Worm (Caenorhabditis elegans): ENCODE data around the gene ints-11.
A peak's percentile ranks its signal among the peaks of the same experiment; 100 is the strongest.

The ints-11 gene

DNA sequence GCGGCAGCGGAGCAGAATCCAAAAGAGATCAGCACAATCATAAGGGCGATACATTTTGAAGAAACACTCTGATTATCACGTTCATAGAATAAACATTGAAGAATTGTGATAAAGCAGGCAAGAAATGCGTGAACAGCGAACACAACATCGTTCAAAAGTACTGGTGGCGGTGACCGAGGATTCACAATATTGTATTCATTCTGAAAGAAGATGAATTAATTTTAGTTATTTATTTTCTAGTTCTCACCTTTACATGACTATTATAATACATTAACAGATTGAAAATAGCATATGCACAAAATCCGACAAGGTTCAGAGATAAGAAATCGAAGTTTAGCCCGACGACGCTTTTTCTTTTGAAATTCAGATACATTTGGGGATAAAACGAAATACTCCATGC is 7.3 kb downstream of the ints-11 start:
- no peak for TF ChIP-seq unc-86 (tag; optimal IDR thresholded peaks at IDR 0.05)
- TF ChIP-seq fkh-8 (tag; optimal IDR thresholded peaks at IDR 0.05) = no peak
- TF ChIP-seq pqm-1 (tag; optimal IDR thresholded peaks at IDR 0.05) = no peak
- TF ChIP-seq mep-1 (tag; optimal IDR thresholded peaks at IDR 0.05) = no peak
- TF ChIP-seq egl-27 (tag; optimal IDR thresholded peaks at IDR 0.05) = no peak
- TF ChIP-seq isw-1 (GFP tag; IDR thresholded peaks at IDR 0.05) = no peak
- no peak for TF ChIP-seq lin-35 (GFP tag; optimal IDR thresholded peaks at IDR 0.05)
- TF ChIP-seq fkh-10 (GFP tag; optimal IDR thresholded peaks at IDR 0.05) = no peak
- no peak for TF ChIP-seq grh-1 (GFP tag; IDR thresholded peaks at IDR 0.05)
- no peak for TF ChIP-seq lir-3 (tag; optimal IDR thresholded peaks at IDR 0.05; ENCODE audit: poor library complexity)
- TF ChIP-seq lin-39 (tag; optimal IDR thresholded peaks at IDR 0.05) = no peak
- no peak for TF ChIP-seq snu-23 (GFP tag; optimal IDR thresholded peaks at IDR 0.05)
- no peak for TF ChIP-seq ama-1 (optimal IDR thresholded peaks at IDR 0.05)
- no peak for TF ChIP-seq nhr-237 (tag; optimal IDR thresholded peaks at IDR 0.05)
- no peak for TF ChIP-seq ceh-63 (GFP tag; optimal IDR thresholded peaks at IDR 0.05)
- no peak for TF ChIP-seq Y116A8C.19 (tag; optimal IDR thresholded peaks at IDR 0.05; ENCODE audit: borderline replicate concordance)
- no peak for TF ChIP-seq efl-3 (GFP tag; optimal IDR thresholded peaks at IDR 0.05)
- TF ChIP-seq dpl-1 (GFP tag; optimal IDR thresholded peaks at IDR 0.05) = no peak

DNA sequence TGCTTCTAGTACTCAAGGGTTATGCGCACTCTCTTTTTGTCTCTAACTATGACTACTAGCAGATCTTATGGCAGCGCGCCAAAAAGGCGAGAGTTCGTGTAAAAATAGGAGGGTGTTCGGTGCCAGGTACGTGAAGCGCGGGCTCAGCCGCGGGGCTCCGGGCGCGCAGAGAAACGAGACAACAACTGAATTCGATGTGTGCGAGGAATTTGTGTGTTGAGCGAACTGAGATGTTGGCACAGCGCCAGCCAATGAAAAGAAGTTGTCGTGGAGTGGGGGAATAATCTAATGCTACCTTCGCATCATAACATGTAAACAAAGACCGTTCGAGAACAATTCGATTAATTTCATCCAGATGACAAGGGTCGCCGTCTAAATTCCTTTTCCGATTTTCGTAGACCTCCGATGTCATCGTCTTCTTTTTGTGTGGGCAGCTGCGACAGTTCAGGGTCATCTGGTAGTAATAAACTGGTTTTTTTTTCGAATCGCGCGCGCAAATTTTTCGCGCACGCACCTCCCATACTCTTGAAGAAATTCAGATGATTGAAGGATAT is 11.8 kb downstream of the ints-11 start:
- no peak for TF ChIP-seq zag-1 (tag; optimal IDR thresholded peaks at IDR 0.05)
- no peak for TF ChIP-seq vab-15 (tag; optimal IDR thresholded peaks at IDR 0.05)
- peak; percentile 23 to 59 for TF ChIP-seq lsy-2 (tag; optimal IDR thresholded peaks at IDR 0.05)
- TF ChIP-seq mab-9 (GFP tag; IDR thresholded peaks at IDR 0.05) = no peak
- no peak for TF ChIP-seq fkh-10 (GFP tag; optimal IDR thresholded peaks at IDR 0.05)
- no peak for TF ChIP-seq sox-4 (tag; optimal IDR thresholded peaks at IDR 0.05)
- TF ChIP-seq mep-1 (tag; optimal IDR thresholded peaks at IDR 0.05) = peak; percentile 32
- no peak for TF ChIP-seq aha-1 (tag; optimal IDR thresholded peaks at IDR 0.05)
- peak; percentile 69 for TF ChIP-seq nhr-20 (tag; optimal IDR thresholded peaks at IDR 0.05)
- TF ChIP-seq rnt-1 (tag; optimal IDR thresholded peaks at IDR 0.05) = no peak
- no peak for TF ChIP-seq pqm-1 (tag; optimal IDR thresholded peaks at IDR 0.05)
- no peak for TF ChIP-seq pag-3 (tag; optimal IDR thresholded peaks at IDR 0.05; ENCODE audit: borderline replicate concordance, insufficient read depth)
- peak; percentile 17 for TF ChIP-seq F16B12.6 (tag; optimal IDR thresholded peaks at IDR 0.05)
- TF ChIP-seq nhr-77 (tag; optimal IDR thresholded peaks at IDR 0.05) = peak; percentile 68
- peak; percentile 9 for TF ChIP-seq egl-13 (tag; optimal IDR thresholded peaks at IDR 0.05)
- TF ChIP-seq nhr-237 (tag; optimal IDR thresholded peaks at IDR 0.05) = no peak
- no peak for TF ChIP-seq fos-1 (tag; optimal IDR thresholded peaks at IDR 0.05)
- TF ChIP-seq skn-1 (tag; optimal IDR thresholded peaks at IDR 0.05) = peak; percentile 2
- no peak for TF ChIP-seq C04F5.9 (tag; optimal IDR thresholded peaks at IDR 0.05)
- no peak for TF ChIP-seq unc-30 (tag; optimal IDR thresholded peaks at IDR 0.05)
- peak; percentile 73 for TF ChIP-seq snu-23 (GFP tag; optimal IDR thresholded peaks at IDR 0.05)
- peak; percentile 68 for TF ChIP-seq unc-130 (tag; optimal IDR thresholded peaks at IDR 0.05)
- TF ChIP-seq hpl-2 (GFP tag; optimal IDR thresholded peaks at IDR 0.05) = no peak
- TF ChIP-seq nhr-28 (tag; optimal IDR thresholded peaks at IDR 0.05) = no peak
- TF ChIP-seq xbp-1 (tag; optimal IDR thresholded peaks at IDR 0.05) = peak; percentile 12
- TF ChIP-seq ceh-90 (tag; optimal IDR thresholded peaks at IDR 0.05) = no peak
- no peak for TF ChIP-seq nhr-84 (tag; optimal IDR thresholded peaks at IDR 0.05)
- peak; percentile 26 for TF ChIP-seq tbx-2 (tag; optimal IDR thresholded peaks at IDR 0.05)
- TF ChIP-seq ets-5 (GFP tag; IDR thresholded peaks at IDR 0.05) = no peak
- peak in 5 of 6 experiments; percentile 20 to 83 (median 53) for TF ChIP-seq elt-3 (tag; optimal IDR thresholded peaks at IDR 0.05)
- TF ChIP-seq isw-1 (GFP tag; IDR thresholded peaks at IDR 0.05) = no peak
- no peak for TF ChIP-seq tlp-1 (tag; optimal IDR thresholded peaks at IDR 0.05)
- TF ChIP-seq ceh-88 (GFP tag; IDR thresholded peaks at IDR 0.05) = no peak
- no peak for TF ChIP-seq C16A3.4 (tag; optimal IDR thresholded peaks at IDR 0.05)
- no peak for TF ChIP-seq sptf-1 (tag; optimal IDR thresholded peaks at IDR 0.05)
- peak in 1 of 2 experiments; percentile 15 for TF ChIP-seq mdl-1 (tag; optimal IDR thresholded peaks at IDR 0.05)
- TF ChIP-seq alr-1 (tag; optimal IDR thresholded peaks at IDR 0.05; ENCODE audit: borderline replicate concordance) = no peak
- TF ChIP-seq nhr-76 (tag; optimal IDR thresholded peaks at IDR 0.05) = no peak
- TF ChIP-seq snpc-4 (tag; optimal IDR thresholded peaks at IDR 0.05) = no peak
- peak; percentile 24 for TF ChIP-seq ceh-8 (GFP tag; optimal IDR thresholded peaks at IDR 0.05)

Measured in whole organism, L1 larva.